Worm (Caenorhabditis elegans) whole organism, L1 larva: Measurements from ENCODE around the gene spe-10.

Experiments used
- C04F5.9 ChIP-seq: sonication (generic microtip); optimal IDR thresholded peaks from 2 replicates; lab custom pipeline; 2016; ENCODE audit warnings: missing genetic modification characterization, missing compliant biosample characterization
- F16B12.6 ChIP-seq: fragments of 150-350 bp; optimal IDR thresholded peaks from 2 replicates; lab custom pipeline; 2014; ENCODE audit warnings: missing biosample characterization, missing genetic modification characterization
- aha-1 ChIP-seq: fragments of 150-350 bp; optimal IDR thresholded peaks from 2 replicates; lab custom pipeline; 2014; ENCODE audit warnings: missing biosample characterization, missing genetic modification characterization
- ceh-63 ChIP-seq: fragments of 200-800 bp; sonication (Bioruptor generic); optimal IDR thresholded peaks from 2 replicates; lab custom pipeline; 2018; ENCODE audit warnings: mild to moderate bottlenecking, missing genetic modification characterization, missing compliant biosample characterization
- ceh-82 ChIP-seq, 3 experiments: fragments of 150-350 bp in 1 of 3; sonication (generic microtip) in 2 of 3; optimal IDR thresholded peaks; 2 replicates each; lab custom pipeline; 2014 to 2017; ENCODE audit warnings: missing biosample characterization in 3 of 3, missing genetic modification characterization in 3 of 3
- ceh-88 ChIP-seq: fragments of 200-800 bp; sonication (Bioruptor generic); IDR thresholded peaks from 2 replicates; pipeline ENCODE4 v1.3.6; 2022; ENCODE audit warnings: missing genetic modification characterization, missing compliant biosample characterization
- efl-1 ChIP-seq, 4 experiments: fragments of 150-350 bp; optimal IDR thresholded peaks in 3 of 4; peaks in 1 of 4; 1 replicate in 1 of 4; 2 replicates in 3 of 4; lab custom pipeline; 2014; ENCODE audit warnings: missing biosample characterization in 2 of 4, missing genetic modification characterization in 2 of 4, missing genetic modification reagents in 2 of 4
- efl-3 ChIP-seq: fragments of 200-800 bp; sonication (Bioruptor generic); optimal IDR thresholded peaks from 2 replicates; lab custom pipeline; 2018; ENCODE audit warnings: mild to moderate bottlenecking, missing genetic modification characterization, missing compliant biosample characterization
- egl-13 ChIP-seq: sonication (generic microtip); optimal IDR thresholded peaks from 2 replicates; lab custom pipeline; 2016; ENCODE audit warnings: missing genotype, missing genetic modification reagents, missing genetic modification characterization, missing compliant biosample characterization
- elt-2 ChIP-seq: sonication (generic microtip); optimal IDR thresholded peaks from 2 replicates; lab custom pipeline; 2016; ENCODE audit warnings: missing genetic modification characterization, mild to moderate bottlenecking, inconsistent platforms, missing compliant biosample characterization, missing genetic modification reagents
- elt-3 ChIP-seq, 6 experiments: fragments of 150-350 bp in 1 of 6; sonication (generic microtip); optimal IDR thresholded peaks; 2 replicates each; lab custom pipeline; 2017 to 2018; ENCODE audit warnings: missing biosample characterization in 6 of 6, missing genetic modification characterization in 6 of 6, inconsistent platforms in 1 of 6
- ets-5 ChIP-seq: fragments of 200-800 bp; sonication (Bioruptor generic); IDR thresholded peaks from 2 replicates; pipeline ENCODE4 v1.3.6; 2022; ENCODE audit warnings: missing genetic modification characterization, missing compliant biosample characterization
- fkh-10 ChIP-seq: sonication (generic microtip); optimal IDR thresholded peaks from 2 replicates; lab custom pipeline; 2017; ENCODE audit warnings: missing biosample characterization, missing genetic modification reagents, missing genetic modification characterization
- fkh-4 ChIP-seq: sonication (generic microtip); optimal IDR thresholded peaks from 2 replicates; lab custom pipeline; 2016; ENCODE audit warnings: missing compliant biosample characterization, missing genetic modification characterization, borderline replicate concordance
- fos-1 ChIP-seq: fragments of 150-350 bp; optimal IDR thresholded peaks from 2 replicates; lab custom pipeline; 2014; ENCODE audit warnings: missing biosample characterization, missing genetic modification characterization
- grh-1 ChIP-seq: fragments of 200-800 bp; sonication (Bioruptor generic); IDR thresholded peaks from 2 replicates; pipeline ENCODE4 v1.3.6; 2022; ENCODE audit warnings: missing genetic modification reagents, missing genetic modification characterization, missing compliant biosample characterization
- hpl-2 ChIP-seq: fragments of 150-350 bp; optimal IDR thresholded peaks from 2 replicates; lab custom pipeline; 2014; ENCODE audit warnings: missing biosample characterization, missing genetic modification reagents, missing genetic modification characterization
- isw-1 ChIP-seq: fragments of 200-800 bp; sonication (Bioruptor generic); IDR thresholded peaks from 2 replicates; pipeline ENCODE4 v1.3.6; 2022; ENCODE audit warnings: missing genetic modification characterization, missing compliant biosample characterization
- jun-1 ChIP-seq: fragments of 150-350 bp; optimal IDR thresholded peaks from 2 replicates; lab custom pipeline; 2014; ENCODE audit warnings: missing biosample characterization, missing genetic modification reagents, missing genetic modification characterization
- lin-13 ChIP-seq: fragments of 150-350 bp; optimal IDR thresholded peaks from 2 replicates; lab custom pipeline; 2014; ENCODE audit warnings: missing biosample characterization, missing genetic modification reagents, missing genetic modification characterization
- lin-14 ChIP-seq: fragments of 200-800 bp; sonication (Bioruptor generic); optimal IDR thresholded peaks from 2 replicates; lab custom pipeline; 2018; ENCODE audit warnings: mild to moderate bottlenecking, missing genetic modification characterization, moderate library complexity, missing compliant biosample characterization
- lin-15B ChIP-seq: fragments of 150-350 bp; sonication (generic microtip); optimal IDR thresholded peaks from 3 replicates; lab custom pipeline; 2014; ENCODE audit warnings: missing biosample characterization, missing genetic modification characterization
- lin-35 ChIP-seq, 2 experiments: fragments of 150-350 bp; optimal IDR thresholded peaks; 2 replicates each; lab custom pipeline; 2014; ENCODE audit warnings: missing biosample characterization in 2 of 2, missing genetic modification characterization in 2 of 2, missing genetic modification reagents in 2 of 2
- lin-39 ChIP-seq: fragments of 150-350 bp; optimal IDR thresholded peaks from 2 replicates; lab custom pipeline; 2014; ENCODE audit warnings: missing biosample characterization, missing genetic modification reagents, missing genetic modification characterization
- lir-3 ChIP-seq: sonication (generic microtip); optimal IDR thresholded peaks from 2 replicates; lab custom pipeline; 2016; ENCODE audit warnings: mild to moderate bottlenecking, missing genetic modification characterization, moderate library complexity, missing compliant biosample characterization; ENCODE audit not compliant: poor library complexity
- lsy-2 ChIP-seq, 2 experiments: fragments of 150-350 bp; optimal IDR thresholded peaks; 2 replicates each; lab custom pipeline; 2014; ENCODE audit warnings: missing biosample characterization in 2 of 2, missing genetic modification characterization in 2 of 2
- mab-9 ChIP-seq: fragments of 200-800 bp; sonication (Bioruptor generic); IDR thresholded peaks from 2 replicates; pipeline ENCODE4 v1.3.6; 2022; ENCODE audit warnings: missing genetic modification reagents, missing genetic modification characterization, missing compliant biosample characterization
- mep-1 ChIP-seq: fragments of 150-350 bp; optimal IDR thresholded peaks from 2 replicates; lab custom pipeline; 2014; ENCODE audit warnings: missing biosample characterization, missing genetic modification characterization
- nhr-11 ChIP-seq: fragments of 150-350 bp; optimal IDR thresholded peaks from 2 replicates; lab custom pipeline; 2014; ENCODE audit warnings: missing biosample characterization, missing genetic modification characterization
- nhr-12 ChIP-seq: sonication (generic microtip); optimal IDR thresholded peaks from 2 replicates; lab custom pipeline; 2017; ENCODE audit warnings: missing biosample characterization, missing genetic modification characterization
- nhr-19 ChIP-seq: fragments of 200-800 bp; sonication (Bioruptor generic); conservative IDR thresholded peaks from 2 replicates; pipeline ENCODE4 v1.3.6; 2022; ENCODE audit warnings: missing genetic modification characterization, missing compliant biosample characterization
- nhr-20 ChIP-seq: sonication (generic microtip); optimal IDR thresholded peaks from 2 replicates; lab custom pipeline; 2016; ENCODE audit warnings: mild to moderate bottlenecking, missing genetic modification characterization, missing compliant biosample characterization
- nhr-237 ChIP-seq: fragments of 150-350 bp; optimal IDR thresholded peaks from 2 replicates; lab custom pipeline; 2014; ENCODE audit warnings: missing biosample characterization, missing genetic modification characterization
- nhr-77 ChIP-seq: fragments of 150-350 bp; optimal IDR thresholded peaks from 2 replicates; lab custom pipeline; 2014; ENCODE audit warnings: missing biosample characterization, missing genetic modification characterization
- nhr-85 ChIP-seq: sonication (generic microtip); peaks from one replicate; lab custom pipeline; 2016; ENCODE audit warnings: missing genetic modification characterization, inconsistent platforms, missing compliant biosample characterization
- nhr-90 ChIP-seq: sonication (generic microtip); optimal IDR thresholded peaks from 2 replicates; lab custom pipeline; 2016; ENCODE audit warnings: mild to moderate bottlenecking, missing genetic modification characterization, missing compliant biosample characterization; ENCODE audit not compliant: poor library complexity
- pag-3 ChIP-seq: sonication (generic microtip); optimal IDR thresholded peaks from 2 replicates; lab custom pipeline; 2017; ENCODE audit warnings: missing genetic modification characterization, mild to moderate bottlenecking, missing compliant biosample characterization, antibody characterized with exemption, borderline replicate concordance; ENCODE audit not compliant: insufficient read depth
- pax-3 ChIP-seq: fragments of 200-800 bp; sonication (Bioruptor generic); optimal IDR thresholded peaks from 2 replicates; lab custom pipeline; 2018; ENCODE audit warnings: mild to moderate bottlenecking, missing genetic modification characterization, moderate library complexity, missing compliant biosample characterization
- rnt-1 ChIP-seq: sonication (generic microtip); optimal IDR thresholded peaks from 2 replicates; lab custom pipeline; 2016; ENCODE audit warnings: mild to moderate bottlenecking, missing genetic modification characterization, moderate library complexity, missing compliant biosample characterization
- skn-1 ChIP-seq: fragments of 150-350 bp; optimal IDR thresholded peaks from 2 replicates; lab custom pipeline; 2014; ENCODE audit warnings: missing biosample characterization, missing genetic modification characterization
- snpc-4 ChIP-seq: fragments of 150-350 bp; optimal IDR thresholded peaks from 2 replicates; lab custom pipeline; 2014; ENCODE audit warnings: missing biosample characterization, missing genetic modification characterization
- snu-23 ChIP-seq: sonication (generic microtip); optimal IDR thresholded peaks from 2 replicates; lab custom pipeline; 2016; ENCODE audit warnings: missing genetic modification characterization, missing compliant biosample characterization
- sox-4 ChIP-seq: sonication (generic microtip); optimal IDR thresholded peaks from 2 replicates; lab custom pipeline; 2016; ENCODE audit warnings: missing genetic modification characterization, missing compliant biosample characterization
- swsn-7 ChIP-seq: sonication (generic microtip); optimal IDR thresholded peaks from 2 replicates; lab custom pipeline; 2016; ENCODE audit warnings: missing genetic modification characterization, missing compliant biosample characterization
- unc-130 ChIP-seq: fragments of 150-350 bp; optimal IDR thresholded peaks from 2 replicates; lab custom pipeline; 2017; ENCODE audit warnings: missing biosample characterization, missing genetic modification characterization, inconsistent platforms
- unc-86 ChIP-seq: sonication (generic microtip); optimal IDR thresholded peaks from 2 replicates; lab custom pipeline; 2016; ENCODE audit warnings: missing genetic modification characterization, missing compliant biosample characterization
- vab-15 ChIP-seq: sonication (generic microtip); optimal IDR thresholded peaks from 2 replicates; lab custom pipeline; 2017; ENCODE audit warnings: missing genotype, mild to moderate bottlenecking, missing genetic modification characterization, missing compliant biosample characterization
- xbp-1 ChIP-seq: sonication (generic microtip); optimal IDR thresholded peaks from 2 replicates; lab custom pipeline; 2016; ENCODE audit warnings: missing genetic modification characterization, missing compliant biosample characterization
- zip-4 ChIP-seq: fragments of 200-800 bp; sonication (Bioruptor generic); optimal IDR thresholded peaks from 2 replicates; lab custom pipeline; 2018; ENCODE audit warnings: mild to moderate bottlenecking, missing genetic modification characterization, moderate library complexity, missing compliant biosample characterization
- ztf-11 ChIP-seq, 2 experiments: sonication (generic microtip); optimal IDR thresholded peaks; 2 replicates each; lab custom pipeline; 2016 to 2017; ENCODE audit warnings: missing genetic modification characterization in 2 of 2, missing biosample characterization in 1 of 2, missing compliant biosample characterization in 1 of 2
- ztf-4 ChIP-seq: fragments of 150-350 bp; optimal IDR thresholded peaks from 2 replicates; lab custom pipeline; 2014; ENCODE audit warnings: missing biosample characterization, missing genetic modification characterization

The spe-10 gene

ce11 chrV:10352928-10353427, 31.1 kb upstream of the spe-10 start, which contains the start of gene nol-56:
nol-56 (minus strand) TSS chrV:10352978.
- TF ChIP-seq pag-3 (tag; lab: Kevin White, UChicago): no peak
- peak; percentile 92 for TF ChIP-seq swsn-7
- TF ChIP-seq vab-15 (tag; lab: Kevin White, UChicago): no peak
- peak; percentile 42 for TF ChIP-seq ztf-4 (tag; lab: Kevin White, UChicago)
- TF ChIP-seq lir-3 (tag; lab: Kevin White, UChicago): peak; percentile 88
- peak; percentile 62 for TF ChIP-seq mab-9 (GFP tag; lab: Robert Waterston, UW)
- peak; percentile 92 for TF ChIP-seq snu-23
- no peak for TF ChIP-seq aha-1 (tag; lab: Kevin White, UChicago)
- TF ChIP-seq nhr-85 (tag; lab: Kevin White, UChicago): peak; percentile 87
- peak in 1 of 2 experiments; percentile 86 for TF ChIP-seq ztf-11 (tag; optimal IDR thresholded peaks at IDR 0.05; lab: Kevin White, UChicago)
- TF ChIP-seq isw-1 (GFP tag; lab: Robert Waterston, UW): peak; percentile 82
- TF ChIP-seq lin-14 (GFP tag; lab: Kevin White, UChicago): peak; percentile 87
- TF ChIP-seq nhr-20 (tag; lab: Kevin White, UChicago): peak; percentile 91
- TF ChIP-seq rnt-1: peak; percentile 95
- TF ChIP-seq nhr-90 (tag; lab: Kevin White, UChicago): peak; percentile 90
- peak; percentile 28 for TF ChIP-seq nhr-237 (tag; lab: Kevin White, UChicago)
- peak; percentile 37 for TF ChIP-seq nhr-77 (tag; lab: Kevin White, UChicago)
- TF ChIP-seq efl-1 (optimal IDR thresholded peaks at IDR 0.05; lab: Kevin White, UChicago): peak; percentile 87 to 90
- TF ChIP-seq efl-1 (GFP tag; optimal IDR thresholded peaks at IDR 0.05 in 1 of 2; lab: Kevin White, UChicago): peak; percentile 84 to 98
- TF ChIP-seq elt-3 (tag; optimal IDR thresholded peaks at IDR 0.05; lab: Kevin White, UChicago): peak in 2 of 6 experiments; percentile 44 to 47
- TF ChIP-seq jun-1 (tag; lab: Kevin White, UChicago): peak; percentile 51
- TF ChIP-seq fkh-4 (tag; lab: Kevin White, UChicago): peak; percentile 43
- TF ChIP-seq nhr-19 (GFP tag; lab: Robert Waterston, UW): peak; percentile 84
- no peak for TF ChIP-seq ceh-63 (GFP tag; lab: Kevin White, UChicago)
- TF ChIP-seq lin-39 (tag; lab: Kevin White, UChicago): peak; percentile 51
- TF ChIP-seq egl-13 (tag; lab: Kevin White, UChicago): peak; percentile 83
- TF ChIP-seq lin-35 (GFP tag; optimal IDR thresholded peaks at IDR 0.05; lab: Kevin White, UChicago): peak; percentile 88 to 91
- TF ChIP-seq nhr-11 (tag; lab: Kevin White, UChicago): no peak
- TF ChIP-seq fos-1 (tag; lab: Kevin White, UChicago): peak; percentile 44
- TF ChIP-seq ceh-82 (tag; optimal IDR thresholded peaks at IDR 0.05; lab: Kevin White, UChicago): peak; percentile 72 to 82 (median 73)
- peak; percentile 43 for TF ChIP-seq efl-3 (GFP tag; lab: Kevin White, UChicago)
- TF ChIP-seq elt-2 (tag; lab: Kevin White, UChicago): peak; percentile 58
- peak; percentile 81 for TF ChIP-seq lin-15B (tag; lab: Kevin White, UChicago)
- peak; percentile 92 for TF ChIP-seq xbp-1 (tag; lab: Kevin White, UChicago)
- peak; percentile 49 for TF ChIP-seq pax-3 (tag; lab: Kevin White, UChicago)
- TF ChIP-seq ceh-88 (GFP tag; lab: Robert Waterston, UW): no peak; the same call in 1 of the 2 replicates
- peak; percentile 77 for TF ChIP-seq unc-86 (tag; lab: Kevin White, UChicago)
- TF ChIP-seq sox-4 (tag; lab: Kevin White, UChicago): peak; percentile 85
- peak; percentile 74 for TF ChIP-seq C04F5.9
- peak; percentile 70 for TF ChIP-seq grh-1 (GFP tag; lab: Robert Waterston, UW)
- peak; percentile 81 for TF ChIP-seq lin-13 (GFP tag; lab: Kevin White, UChicago)
- TF ChIP-seq unc-130 (tag; lab: Kevin White, UChicago): peak; percentile 85
- no peak for TF ChIP-seq fkh-10
- TF ChIP-seq lsy-2 (tag; optimal IDR thresholded peaks at IDR 0.05; lab: Kevin White, UChicago): peak; percentile 87 to 93
- TF ChIP-seq nhr-12: no peak
- TF ChIP-seq snpc-4 (tag; lab: Kevin White, UChicago): peak; percentile 69
- TF ChIP-seq ets-5 (GFP tag; lab: Robert Waterston, UW): no peak
- peak; percentile 75 for TF ChIP-seq skn-1 (tag; lab: Kevin White, UChicago)
- peak; percentile 0 for TF ChIP-seq hpl-2 (GFP tag; lab: Kevin White, UChicago)
- TF ChIP-seq mep-1 (tag; lab: Kevin White, UChicago): peak; percentile 97
- peak; percentile 47 for TF ChIP-seq zip-4 (GFP tag; lab: Kevin White, UChicago)
- peak; percentile 47 for TF ChIP-seq F16B12.6
